Worm (Caenorhabditis elegans) whole organism, midembryonic: ENCODE measurements around the gene metl-18.

Experiments
- T22C8.4 ChIP-seq: fragments of 200-800 bp; sonication (Bioruptor generic); IDR thresholded peaks from 2 replicates; pipeline ENCODE4 v1.3.6; 2022; ENCODE audit warnings: missing genetic modification characterization, missing compliant biosample characterization
- cog-1 ChIP-seq: sonication (generic microtip); optimal IDR thresholded peaks from 2 replicates; lab custom pipeline; 2016; ENCODE audit warnings: missing genetic modification characterization, missing compliant biosample characterization
- flt-1 ChIP-seq: fragments of 200-800 bp; sonication (Bioruptor generic); IDR thresholded peaks from 2 replicates; pipeline ENCODE4 v1.3.6; 2022; ENCODE audit warnings: missing genetic modification characterization, missing compliant biosample characterization
- klf-2 ChIP-seq: fragments of 200-800 bp; sonication (Bioruptor generic); conservative IDR thresholded peaks from 2 replicates; pipeline ENCODE4 v1.3.6; 2022; ENCODE audit warnings: missing genetic modification reagents, missing genetic modification characterization, missing compliant biosample characterization
- med-1 ChIP-seq: sonication (generic microtip); optimal IDR thresholded peaks from 2 replicates; lab custom pipeline; 2017; ENCODE audit warnings: missing genetic modification characterization, mild to moderate bottlenecking, missing compliant biosample characterization, antibody characterized with exemption, missing genetic modification reagents; ENCODE audit not compliant: insufficient read depth
- ref-1 ChIP-seq: fragments of 200-800 bp; sonication (Bioruptor generic); conservative IDR thresholded peaks from 2 replicates; pipeline ENCODE4 v1.3.6; 2022; ENCODE audit warnings: missing genetic modification reagents, missing genetic modification characterization, missing compliant biosample characterization
- tab-1 ChIP-seq: fragments of 200-800 bp; sonication (Bioruptor generic); IDR thresholded peaks from 2 replicates; pipeline ENCODE4 v1.3.6; 2022; ENCODE audit warnings: missing genetic modification characterization, missing compliant biosample characterization
- ztf-23 ChIP-seq: fragments of 200-800 bp; sonication (Bioruptor generic); IDR thresholded peaks from 2 replicates; pipeline ENCODE4 v1.3.6; 2022; ENCODE audit warnings: missing genetic modification reagents, missing genetic modification characterization, missing compliant biosample characterization
- ztf-29 ChIP-seq: fragments of 200-800 bp; sonication (Bioruptor generic); IDR thresholded peaks from 2 replicates; pipeline ENCODE4 v1.3.6; 2022; ENCODE audit warnings: missing genetic modification reagents, missing genetic modification characterization, missing compliant biosample characterization

The metl-18 gene

ce11 chrIII:3456226-3456625 is 30.7 kb downstream of the metl-18 start:
- no peak for TF ChIP-seq klf-2 (GFP tag; lab: Robert Waterston, UW)
- TF ChIP-seq flt-1 (GFP tag; lab: Robert Waterston, UW), result 0 out of 2 replicates have a peak, but pooled peaks have one; percentile 9
- no peak for TF ChIP-seq tab-1
- peak; percentile 77 for TF ChIP-seq ztf-23 (GFP tag; lab: Robert Waterston, UW)
- TF ChIP-seq ref-1 (GFP tag; lab: Robert Waterston, UW), result no peak
- TF ChIP-seq T22C8.4 (GFP tag; lab: Robert Waterston, UW), result no peak
- TF ChIP-seq ztf-29 (GFP tag; lab: Robert Waterston, UW), result no peak
- peak; percentile 59 for TF ChIP-seq cog-1
- TF ChIP-seq med-1 (GFP tag; lab: Kevin White, UChicago), result no peak

- no peak for TF ChIP-seq T22C8.4 (GFP tag; lab: Robert Waterston, UW)
- no peak for TF ChIP-seq klf-2 (GFP tag; lab: Robert Waterston, UW)
- no peak for TF ChIP-seq med-1 (GFP tag; lab: Kevin White, UChicago)
- TF ChIP-seq flt-1 (GFP tag; lab: Robert Waterston, UW), result peak; percentile 70; the same call in 1 of the 2 replicates
- TF ChIP-seq tab-1, result no peak
- peak; percentile 46 for TF ChIP-seq cog-1
- TF ChIP-seq ref-1 (GFP tag; lab: Robert Waterston, UW), result no peak
- no peak for TF ChIP-seq ztf-29 (GFP tag; lab: Robert Waterston, UW)
- TF ChIP-seq ztf-23 (GFP tag; lab: Robert Waterston, UW), result peak; percentile 66; the same call in 1 of the 2 replicates
Measured at ce11 chrIII:3460061-3460460, 34.5 kb downstream of the metl-18 start, which contains the start of gene C34C12.8. Gene C34C12.8 (plus strand): TSS chrIII:3460406.

- TF ChIP-seq T22C8.4 (GFP tag; lab: Robert Waterston, UW) (no peak), klf-2 (GFP tag; lab: Robert Waterston, UW) (no peak), flt-1 (GFP tag; lab: Robert Waterston, UW) (no peak), med-1 (GFP tag; lab: Kevin White, UChicago) (no peak), ztf-29 (GFP tag; lab: Robert Waterston, UW) (no peak), ztf-23 (GFP tag; lab: Robert Waterston, UW) (no peak), tab-1 (no peak), cog-1 (no peak), ref-1 (GFP tag; lab: Robert Waterston, UW) (no peak)
Measured at ce11 chrIII:3461403-3461802, 35.9 kb downstream of the metl-18 start, which contains the start of gene pph-6. Gene pph-6 (plus strand): TSS chrIII:3461703.

ce11 chrIII:3467013-3467412 is 41.5 kb downstream of the metl-18 start:
- no peak for TF ChIP-seq ztf-23 (GFP tag; lab: Robert Waterston, UW)
- TF ChIP-seq ref-1 (GFP tag; lab: Robert Waterston, UW), result no peak
- TF ChIP-seq cog-1, result no peak
- no peak for TF ChIP-seq med-1 (GFP tag; lab: Kevin White, UChicago)
- TF ChIP-seq klf-2 (GFP tag; lab: Robert Waterston, UW), result no peak
- no peak for TF ChIP-seq tab-1

ce11 chrIII:3468384-3468783 is 42.8 kb downstream of the metl-18 start:
- no peak for TF ChIP-seq tab-1
- TF ChIP-seq ztf-23 (GFP tag; lab: Robert Waterston, UW), result no peak
- TF ChIP-seq klf-2 (GFP tag; lab: Robert Waterston, UW), result no peak
- TF ChIP-seq med-1 (GFP tag; lab: Kevin White, UChicago), result no peak
- TF ChIP-seq ref-1 (GFP tag; lab: Robert Waterston, UW), result no peak
- no peak for TF ChIP-seq flt-1 (GFP tag; lab: Robert Waterston, UW)
- TF ChIP-seq ztf-29 (GFP tag; lab: Robert Waterston, UW), result no peak
- TF ChIP-seq cog-1, result no peak
- no peak for TF ChIP-seq T22C8.4 (GFP tag; lab: Robert Waterston, UW)

ce11 chrIII:3469646-3470045 is 44.1 kb downstream of the metl-18 start, which contains the start of gene smim-14:
Gene smim-14 (minus strand): TSS chrIII:3469746.
- TF ChIP-seq T22C8.4 (GFP tag; lab: Robert Waterston, UW), result no peak
- no peak for TF ChIP-seq tab-1

- TF ChIP-seq flt-1 (GFP tag; lab: Robert Waterston, UW), result no peak
- no peak for TF ChIP-seq ztf-29 (GFP tag; lab: Robert Waterston, UW)
- no peak for TF ChIP-seq med-1 (GFP tag; lab: Kevin White, UChicago)
- no peak for TF ChIP-seq ztf-23 (GFP tag; lab: Robert Waterston, UW)
- TF ChIP-seq T22C8.4 (GFP tag; lab: Robert Waterston, UW), result no peak
- no peak for TF ChIP-seq klf-2 (GFP tag; lab: Robert Waterston, UW)
- no peak for TF ChIP-seq cog-1
- no peak for TF ChIP-seq ref-1 (GFP tag; lab: Robert Waterston, UW)
- no peak for TF ChIP-seq tab-1
Measured at ce11 chrIII:3470433-3470832, 44.9 kb downstream of the metl-18 start.

ce11 chrIII:3470973-3471372 is 45.4 kb downstream of the metl-18 start:
- TF ChIP-seq med-1 (GFP tag; lab: Kevin White, UChicago), result no peak
- TF ChIP-seq klf-2 (GFP tag; lab: Robert Waterston, UW), result no peak
- no peak for TF ChIP-seq ztf-29 (GFP tag; lab: Robert Waterston, UW)
- no peak for TF ChIP-seq flt-1 (GFP tag; lab: Robert Waterston, UW)
- TF ChIP-seq T22C8.4 (GFP tag; lab: Robert Waterston, UW), result no peak
- no peak for TF ChIP-seq cog-1
- no peak for TF ChIP-seq ztf-23 (GFP tag; lab: Robert Waterston, UW)
- TF ChIP-seq tab-1, result no peak
- TF ChIP-seq ref-1 (GFP tag; lab: Robert Waterston, UW), result no peak

- no peak for TF ChIP-seq ref-1 (GFP tag; lab: Robert Waterston, UW)
- TF ChIP-seq ztf-23 (GFP tag; lab: Robert Waterston, UW), result no peak
- TF ChIP-seq T22C8.4 (GFP tag; lab: Robert Waterston, UW), result peak; percentile 51
- TF ChIP-seq ztf-29 (GFP tag; lab: Robert Waterston, UW), result no peak
- no peak for TF ChIP-seq flt-1 (GFP tag; lab: Robert Waterston, UW)
- TF ChIP-seq tab-1, result no peak
- TF ChIP-seq cog-1, result peak; percentile 26
Measured at ce11 chrIII:3471403-3472053, 46.0 kb downstream of the metl-18 start, which contains the start of gene rsu-1. Gene rsu-1 (plus strand): TSS chrIII:3472003.
